Worm (Caenorhabditis elegans): ENCODE results near the gene timm-17B.1.

The timm-17B.1 gene

ce11 chrIV:4748408-4749105 is 3.3 kb upstream of the timm-17B.1 start, which contains the start of gene cyc-2.1:
Gene cyc-2.1, minus strand, starts transcription at chrIV:4749012.
- no peak for TF ChIP-seq vab-15 (tag; optimal IDR thresholded peaks at IDR 0.05)
- TF ChIP-seq ceh-90 (tag; optimal IDR thresholded peaks at IDR 0.05) = no peak
- no peak for TF ChIP-seq ztf-11 (tag; optimal IDR thresholded peaks at IDR 0.05)
- TF ChIP-seq skn-1 (tag; optimal IDR thresholded peaks at IDR 0.05) = peak; percentile 29
- TF ChIP-seq lir-3 (tag; optimal IDR thresholded peaks at IDR 0.05; ENCODE audit: poor library complexity) = no peak
- TF ChIP-seq ces-1 (GFP tag; optimal IDR thresholded peaks at IDR 0.05) = no peak
- TF ChIP-seq snpc-4 (tag; optimal IDR thresholded peaks at IDR 0.05) = peak; percentile 45
- peak in 2 of 3 experiments; percentile 34 for TF ChIP-seq dpl-1 (GFP tag; optimal IDR thresholded peaks at IDR 0.05)
- no peak for TF ChIP-seq tlp-1 (tag; optimal IDR thresholded peaks at IDR 0.05)
- TF ChIP-seq ceh-82 (tag; optimal IDR thresholded peaks at IDR 0.05) = peak in 1 of 3 experiments; percentile 48
- TF ChIP-seq swsn-7 (tag; optimal IDR thresholded peaks at IDR 0.05) = peak; percentile 59
- peak; percentile 28 to 49 for TF ChIP-seq efl-1 (optimal IDR thresholded peaks at IDR 0.05)
- TF ChIP-seq efl-1 (GFP tag; optimal IDR thresholded peaks at IDR 0.05 in 1 of 2) = peak; percentile 17 to 86
- peak; percentile 21 for TF ChIP-seq dsc-1 (tag; optimal IDR thresholded peaks at IDR 0.05)
- peak; percentile 70 for TF ChIP-seq snu-23 (GFP tag; optimal IDR thresholded peaks at IDR 0.05)
- TF ChIP-seq mab-9 (GFP tag; IDR thresholded peaks at IDR 0.05) = no peak
- TF ChIP-seq unc-130 (tag; optimal IDR thresholded peaks at IDR 0.05) = no peak
- TF ChIP-seq pag-3 (tag; optimal IDR thresholded peaks at IDR 0.05; ENCODE audit: borderline replicate concordance, insufficient read depth) = no peak
- no peak for TF ChIP-seq aha-1 (tag; optimal IDR thresholded peaks at IDR 0.05)
- TF ChIP-seq nhr-237 (tag; optimal IDR thresholded peaks at IDR 0.05) = peak; percentile 34
- TF ChIP-seq lin-39 (tag; optimal IDR thresholded peaks at IDR 0.05) = no peak
- no peak for TF ChIP-seq fkh-4 (tag; optimal IDR thresholded peaks at IDR 0.05; ENCODE audit: borderline replicate concordance)
- TF ChIP-seq ama-1 (optimal IDR thresholded peaks at IDR 0.05) = no peak
- TF ChIP-seq nhr-11 (tag; optimal IDR thresholded peaks at IDR 0.05) = no peak
- TF ChIP-seq efl-3 (GFP tag; optimal IDR thresholded peaks at IDR 0.05) = no peak
- no peak for TF ChIP-seq sox-4 (tag; optimal IDR thresholded peaks at IDR 0.05)
- peak; percentile 71 for TF ChIP-seq nhr-71 (tag; optimal IDR thresholded peaks at IDR 0.05)
- no peak for TF ChIP-seq unc-62 (GFP tag; optimal IDR thresholded peaks at IDR 0.05)
- no peak for TF ChIP-seq jun-1 (tag; optimal IDR thresholded peaks at IDR 0.05)
- TF ChIP-seq isw-1 (GFP tag; IDR thresholded peaks at IDR 0.05) = peak; percentile 38; the same call in 1 of the 2 replicates
- no peak for TF ChIP-seq nhr-12 (tag; optimal IDR thresholded peaks at IDR 0.05)
- no peak for TF ChIP-seq sup-37 (GFP tag; optimal IDR thresholded peaks at IDR 0.05)
- TF ChIP-seq lin-14 (GFP tag; optimal IDR thresholded peaks at IDR 0.05) = peak; percentile 83
- TF ChIP-seq lsy-2 (tag; optimal IDR thresholded peaks at IDR 0.05) = peak; percentile 80 to 91
- no peak for TF ChIP-seq ceh-88 (GFP tag; IDR thresholded peaks at IDR 0.05)
- peak; percentile 34 for TF ChIP-seq xbp-1 (tag; optimal IDR thresholded peaks at IDR 0.05)
- TF ChIP-seq unc-30 (tag; optimal IDR thresholded peaks at IDR 0.05) = no peak
- TF ChIP-seq elt-3 (tag; optimal IDR thresholded peaks at IDR 0.05) = peak in 2 of 6 experiments; percentile 12 to 38
- TF ChIP-seq Y116A8C.19 (tag; optimal IDR thresholded peaks at IDR 0.05; ENCODE audit: borderline replicate concordance) = no peak
- TF ChIP-seq mef-2 (tag; optimal IDR thresholded peaks at IDR 0.05) = no peak
- TF ChIP-seq pax-3 (tag; optimal IDR thresholded peaks at IDR 0.05) = no peak
- TF ChIP-seq egl-27 (tag; optimal IDR thresholded peaks at IDR 0.05) = no peak
- no peak for TF ChIP-seq fos-1 (tag; optimal IDR thresholded peaks at IDR 0.05)
- peak in 1 of 2 experiments; percentile 37 for TF ChIP-seq mdl-1 (tag; optimal IDR thresholded peaks at IDR 0.05)
- TF ChIP-seq aly-2 (tag; optimal IDR thresholded peaks at IDR 0.05) = peak; percentile 42
- TF ChIP-seq F16B12.6 (tag; optimal IDR thresholded peaks at IDR 0.05) = no peak
- peak; percentile 55 for TF ChIP-seq mep-1 (tag; optimal IDR thresholded peaks at IDR 0.05)
- TF ChIP-seq lin-15B (tag; optimal IDR thresholded peaks at IDR 0.05) = peak; percentile 35
- TF ChIP-seq irx-1 (tag; optimal IDR thresholded peaks at IDR 0.05) = no peak
- no peak for TF ChIP-seq ceh-8 (GFP tag; optimal IDR thresholded peaks at IDR 0.05)
- TF ChIP-seq hlh-4 (tag; optimal IDR thresholded peaks at IDR 0.05) = no peak
- no peak for TF ChIP-seq blmp-1 (tag; optimal IDR thresholded peaks at IDR 0.05)
- TF ChIP-seq nhr-76 (tag; optimal IDR thresholded peaks at IDR 0.05) = no peak
